Worm (Caenorhabditis elegans) whole organism, young adult: ENCODE results near the gene F31E3.2.
A peak's percentile ranks its signal among the peaks of the same experiment; 100 is the strongest.

Experiments
- B0261.1 ChIP-seq: sonication (generic microtip); optimal IDR thresholded peaks from 2 replicates; lab custom pipeline; 2016; ENCODE audit warnings: mild to moderate bottlenecking, missing genetic modification characterization, moderate library complexity, missing compliant biosample characterization
- B0336.3 ChIP-seq: fragments of 200-800 bp; sonication (Bioruptor generic); IDR thresholded peaks from 2 replicates; pipeline ENCODE4 v1.3.6; 2022; ENCODE audit warnings: missing genetic modification characterization, missing compliant biosample characterization
- F49E8.2 ChIP-seq: sonication (generic microtip); optimal IDR thresholded peaks from 3 replicates; lab custom pipeline; 2017; ENCODE audit warnings: missing genetic modification characterization, mild to moderate bottlenecking, missing compliant biosample characterization, antibody characterized with exemption, moderate library complexity; ENCODE audit not compliant: insufficient read depth
- T07F8.4 ChIP-seq: sonication (generic microtip); optimal IDR thresholded peaks from 2 replicates; lab custom pipeline; 2016; ENCODE audit warnings: mild to moderate bottlenecking, missing genetic modification characterization, moderate library complexity, missing compliant biosample characterization
- ZK185.1 ChIP-seq: sonication (generic microtip); optimal IDR thresholded peaks from 2 replicates; lab custom pipeline; 2016; ENCODE audit warnings: mild to moderate bottlenecking, missing genetic modification characterization, missing compliant biosample characterization; ENCODE audit not compliant: poor library complexity, severe bottlenecking
- atf-7 ChIP-seq: sonication (generic microtip); optimal IDR thresholded peaks from 2 replicates; lab custom pipeline; 2017; ENCODE audit warnings: mild to moderate bottlenecking, missing genetic modification characterization, missing compliant biosample characterization
- attf-3 ChIP-seq: fragments of 200-800 bp; sonication (Bioruptor generic); conservative IDR thresholded peaks from 2 replicates; pipeline ENCODE4 v1.3.6; 2022; ENCODE audit warnings: missing genetic modification reagents, missing genetic modification characterization, missing compliant biosample characterization
- bed-2 ChIP-seq: fragments of 200-800 bp; sonication (Bioruptor generic); IDR thresholded peaks from 2 replicates; pipeline ENCODE4 v1.3.6; 2022; ENCODE audit warnings: missing genetic modification reagents, missing genetic modification characterization, missing compliant biosample characterization
- cebp-1 ChIP-seq, 2 experiments: fragments of 200-800 bp in 1 of 2; sonication (Bioruptor generic) in 1 of 2; sonication (generic microtip) in 1 of 2; IDR thresholded peaks in 1 of 2; optimal IDR thresholded peaks in 1 of 2; 2 replicates each; pipeline versions ENCODE4 v1.3.6 to Lab custom; 2017 to 2022; ENCODE audit warnings: missing compliant biosample characterization in 2 of 2, missing genetic modification characterization in 2 of 2, mild to moderate bottlenecking in 1 of 2, missing genetic modification reagents in 1 of 2, moderate library complexity in 1 of 2
- cebp-2 ChIP-seq: fragments of 200-800 bp; sonication (Bioruptor generic); IDR thresholded peaks from 2 replicates; pipeline ENCODE4 v1.3.6; 2022; ENCODE audit warnings: missing genetic modification characterization, missing compliant biosample characterization
- efl-1 ChIP-seq: fragments of 150-350 bp; optimal IDR thresholded peaks from 2 replicates; lab custom pipeline; 2014; ENCODE audit warnings: missing biosample characterization, missing genetic modification reagents, missing genetic modification characterization
- egl-18 ChIP-seq: fragments of 200-800 bp; sonication (Bioruptor generic); IDR thresholded peaks from 2 replicates; pipeline ENCODE4 v1.3.6; 2022; ENCODE audit warnings: missing genetic modification reagents, missing genetic modification characterization, missing compliant biosample characterization
- egrh-3 ChIP-seq: fragments of 200-800 bp; sonication (Bioruptor generic); IDR thresholded peaks from 2 replicates; pipeline ENCODE4 v1.3.6; 2022; ENCODE audit warnings: missing genetic modification reagents, missing genetic modification characterization, missing compliant biosample characterization
- ekl-4 ChIP-seq: fragments of 200-800 bp; sonication (Bioruptor generic); IDR thresholded peaks from 2 replicates; pipeline ENCODE4 v1.3.6; 2022; ENCODE audit warnings: missing genetic modification reagents, missing genetic modification characterization, missing compliant biosample characterization
- fkh-3 ChIP-seq: sonication (generic microtip); optimal IDR thresholded peaks from 2 replicates; lab custom pipeline; 2016; ENCODE audit warnings: mild to moderate bottlenecking, missing genetic modification characterization, missing compliant biosample characterization
- hlh-12 ChIP-seq: sonication (generic microtip); optimal IDR thresholded peaks from 2 replicates; lab custom pipeline; 2016; ENCODE audit warnings: missing genetic modification characterization, missing compliant biosample characterization
- hlh-26 ChIP-seq: fragments of 200-800 bp; sonication (Bioruptor generic); conservative IDR thresholded peaks from 2 replicates; pipeline ENCODE4 v1.3.6; 2022; ENCODE audit warnings: missing genetic modification reagents, missing genetic modification characterization, missing compliant biosample characterization
- hmg-1.2 ChIP-seq: fragments of 200-800 bp; sonication (Bioruptor generic); IDR thresholded peaks from 2 replicates; pipeline ENCODE4 v1.3.6; 2022; ENCODE audit warnings: missing genetic modification reagents, missing genetic modification characterization, missing compliant biosample characterization
- hrde-1 ChIP-seq: sonication (generic microtip); optimal IDR thresholded peaks from 2 replicates; lab custom pipeline; 2016; ENCODE audit warnings: missing genetic modification characterization, mild to moderate bottlenecking, missing compliant biosample characterization, moderate library complexity, missing genotype, missing genetic modification reagents, borderline replicate concordance
- let-607 ChIP-seq, 2 experiments: fragments of 200-800 bp in 1 of 2; sonication (Bioruptor generic) in 1 of 2; sonication (generic microtip) in 1 of 2; optimal IDR thresholded peaks; 2 replicates each; lab custom pipeline; 2016 to 2018; ENCODE audit warnings: mild to moderate bottlenecking in 2 of 2, missing compliant biosample characterization in 2 of 2, missing genetic modification characterization in 2 of 2, moderate library complexity in 2 of 2, missing genotype in 1 of 2
- lin-35 ChIP-seq, 3 experiments: fragments of 150-350 bp in 2 of 3; sonication (generic microtip) in 1 of 3; optimal IDR thresholded peaks; 2 replicates each; lab custom pipeline; 2014 to 2018; ENCODE audit warnings: missing biosample characterization in 3 of 3, missing genetic modification characterization in 3 of 3, missing genetic modification reagents in 3 of 3
- lir-1 ChIP-seq: fragments of 200-800 bp; sonication (Bioruptor generic); conservative IDR thresholded peaks from 2 replicates; pipeline ENCODE4 v1.3.6; 2022; ENCODE audit warnings: missing genetic modification reagents, missing genetic modification characterization, missing compliant biosample characterization
- madf-3 ChIP-seq: fragments of 200-800 bp; sonication (Bioruptor generic); IDR thresholded peaks from 2 replicates; pipeline ENCODE4 v1.3.6; 2022; ENCODE audit warnings: missing genetic modification reagents, missing genetic modification characterization, missing compliant biosample characterization
- madf-6 ChIP-seq: fragments of 200-800 bp; sonication (Bioruptor generic); IDR thresholded peaks from 2 replicates; pipeline ENCODE4 v1.3.6; 2022; ENCODE audit warnings: missing genetic modification reagents, missing genetic modification characterization, missing compliant biosample characterization
- madf-8 ChIP-seq: fragments of 200-800 bp; sonication (Bioruptor generic); conservative IDR thresholded peaks from 2 replicates; pipeline ENCODE4 v1.3.6; 2022; ENCODE audit warnings: missing genetic modification reagents, missing genetic modification characterization, missing compliant biosample characterization
- mcd-1 ChIP-seq: fragments of 200-800 bp; sonication (Bioruptor generic); IDR thresholded peaks from 2 replicates; pipeline ENCODE4 v1.3.6; 2022; ENCODE audit warnings: missing genetic modification reagents, missing genetic modification characterization, missing compliant biosample characterization
- nfya-1 ChIP-seq: sonication (generic microtip); optimal IDR thresholded peaks from 2 replicates; lab custom pipeline; 2017; ENCODE audit warnings: antibody characterized with exemption, missing compliant biosample characterization, missing genetic modification characterization, borderline replicate concordance; ENCODE audit not compliant: insufficient read depth
- nfya-2 ChIP-seq: fragments of 200-800 bp; sonication (Bioruptor generic); IDR thresholded peaks from 2 replicates; pipeline ENCODE4 v1.3.6; 2022; ENCODE audit warnings: missing genetic modification reagents, missing genetic modification characterization, missing compliant biosample characterization
- nhr-120 ChIP-seq: fragments of 200-800 bp; sonication (Bioruptor generic); IDR thresholded peaks from 2 replicates; pipeline ENCODE4 v1.3.6; 2022; ENCODE audit warnings: missing genetic modification characterization, missing compliant biosample characterization
- nhr-80 ChIP-seq: sonication (generic microtip); optimal IDR thresholded peaks from 2 replicates; lab custom pipeline; 2016; ENCODE audit warnings: missing genetic modification characterization, missing compliant biosample characterization
- sdz-38 ChIP-seq: sonication (generic microtip); optimal IDR thresholded peaks from 2 replicates; lab custom pipeline; 2016; ENCODE audit warnings: missing genotype, missing genetic modification characterization, missing compliant biosample characterization
- sea-2 ChIP-seq: fragments of 200-800 bp; sonication (Bioruptor generic); IDR thresholded peaks from 2 replicates; pipeline ENCODE4 v1.3.6; 2022; ENCODE audit warnings: missing genetic modification characterization, missing compliant biosample characterization
- unc-62 ChIP-seq: fragments of 150-350 bp; optimal IDR thresholded peaks from 2 replicates; lab custom pipeline; 2014; ENCODE audit warnings: missing biosample characterization, missing genetic modification reagents, missing genetic modification characterization
- ztf-6 ChIP-seq: fragments of 200-800 bp; sonication (Bioruptor generic); IDR thresholded peaks from 2 replicates; pipeline ENCODE4 v1.3.6; 2022; ENCODE audit warnings: missing genetic modification reagents, missing genetic modification characterization, missing compliant biosample characterization

Gene F31E3.2

ce11 chrIII:6961167-6961566, 12.6 kb upstream of the F31E3.2 start (continued):
- peak; percentile 36; the same call in 1 of the 2 replicates for TF ChIP-seq lir-1 (GFP tag; lab: Robert Waterston, UW)
- TF ChIP-seq B0261.1 (tag; lab: Kevin White, UChicago), result no peak
- no peak for TF ChIP-seq unc-62 (GFP tag; lab: Kevin White, UChicago)
- no peak for TF ChIP-seq egl-18 (GFP tag; lab: Robert Waterston, UW)
- peak; percentile 77 for TF ChIP-seq madf-3 (GFP tag; lab: Robert Waterston, UW)
- TF ChIP-seq sea-2, result no peak
- no peak for TF ChIP-seq egrh-3
- TF ChIP-seq atf-7, result no peak
- TF ChIP-seq hlh-26, result no peak
- TF ChIP-seq cebp-2 (GFP tag; lab: Robert Waterston, UW), result no peak
- no peak for TF ChIP-seq nfya-1 (tag; lab: Kevin White, UChicago)
- no peak for TF ChIP-seq T07F8.4 (tag; lab: Kevin White, UChicago)
- peak; percentile 33; the same call in 1 of the 2 replicates for TF ChIP-seq ekl-4 (GFP tag; lab: Robert Waterston, UW)
- TF ChIP-seq ztf-6, result no peak
- TF ChIP-seq let-607 (tag; optimal IDR thresholded peaks at IDR 0.05; lab: Kevin White, UChicago), result no peak
- TF ChIP-seq hlh-12, result no peak

- peak; percentile 13 for TF ChIP-seq ZK185.1 (tag; lab: Kevin White, UChicago)
- TF ChIP-seq B0336.3 (GFP tag; lab: Robert Waterston, UW), result no peak
- no peak for TF ChIP-seq bed-2
- TF ChIP-seq cebp-1 (GFP tag; IDR thresholded peaks at IDR 0.05; lab: Robert Waterston, UW), result no peak
- peak; percentile 22 for TF ChIP-seq cebp-1 (tag; optimal IDR thresholded peaks at IDR 0.05; lab: Kevin White, UChicago)
- peak; percentile 23 for TF ChIP-seq nhr-80 (tag; lab: Kevin White, UChicago)
- TF ChIP-seq mcd-1 (GFP tag; lab: Robert Waterston, UW), result no peak
- 0 out of 2 replicates have a peak, but pooled peaks have one; percentile 12 for TF ChIP-seq hmg-1.2 (GFP tag; lab: Robert Waterston, UW)
Observed at ce11 chrIII:6961937-6962504, 11.8 kb upstream of the F31E3.2 start, which contains the start of the genes rpn-6.1 and F57B9.1. TSS of gene rpn-6.1 (minus strand) at chrIII:6962001. TSS of gene F57B9.1 (plus strand) at chrIII:6962090.

- TF ChIP-seq F49E8.2 (tag; lab: Kevin White, UChicago) (peak; percentile 47), fkh-3 (tag; lab: Kevin White, UChicago) (no peak), hrde-1 (tag; lab: Kevin White, UChicago) (no peak), attf-3 (GFP tag; lab: Robert Waterston, UW) (peak; percentile 88), nhr-120 (GFP tag; lab: Robert Waterston, UW) (no peak), lin-35 (GFP tag; optimal IDR thresholded peaks at IDR 0.05; lab: Kevin White, UChicago) (peak in 1 of 3 experiments; percentile 52), egrh-3 (peak; percentile 49; the same call in 1 of the 2 replicates), sdz-38 (tag; lab: Kevin White, UChicago) (no peak)
- TF ChIP-seq, all 124 proteins: peak for 4
Observed at ce11 chrIII:6968080-6968639, 5.6 kb upstream of the F31E3.2 start, which contains the start of gene panl-2. TSS of gene panl-2 (minus strand) at chrIII:6968130.

ce11 chrIII:6968655-6969054, 5.1 kb upstream of the F31E3.2 start:
- TF ChIP-seq nfya-2, result no peak
- TF ChIP-seq madf-8 (GFP tag; lab: Robert Waterston, UW), result 0 out of 2 replicates have a peak, but pooled peaks have one; percentile 6
- peak; percentile 71 for TF ChIP-seq madf-6 (GFP tag; lab: Robert Waterston, UW)
- peak; percentile 55 for TF ChIP-seq efl-1 (GFP tag; lab: Kevin White, UChicago)
- TF ChIP-seq lin-35 (GFP tag; optimal IDR thresholded peaks at IDR 0.05; lab: Kevin White, UChicago), result no peak
